Worm (Caenorhabditis elegans): Measurements from ENCODE around the gene R07C3.3.
A peak's percentile ranks its signal among the peaks of the same experiment; 100 is the strongest.

R07C3.3 gene

ce11 chrII:909554-909953, 29.1 kb upstream of the R07C3.3 start, which contains the start of the genes fbxc-24 and fbxc-27:
Gene fbxc-24 (minus strand): TSS chrII:909654.
Gene fbxc-27 (plus strand): TSS chrII:909769.
- TF ChIP-seq nhr-90 (tag; optimal IDR thresholded peaks at IDR 0.05; ENCODE audit: poor library complexity) (no peak), grh-1 (GFP tag; IDR thresholded peaks at IDR 0.05) (no peak), irx-1 (tag; optimal IDR thresholded peaks at IDR 0.05) (no peak), fkh-10 (GFP tag; optimal IDR thresholded peaks at IDR 0.05) (no peak), snpc-4 (tag; optimal IDR thresholded peaks at IDR 0.05) (no peak), nhr-76 (tag; optimal IDR thresholded peaks at IDR 0.05) (no peak), unc-98 (GFP tag; IDR thresholded peaks at IDR 0.05) (no peak)

- TF ChIP-seq efl-1 (optimal IDR thresholded peaks at IDR 0.05): no peak
- peak in 1 of 2 experiments; percentile 15 for TF ChIP-seq efl-1 (GFP tag; optimal IDR thresholded peaks at IDR 0.05 in 1 of 2)
- no peak for TF ChIP-seq ets-5 (GFP tag; IDR thresholded peaks at IDR 0.05)
These were observed 27.0 kb upstream of the R07C3.3 start, which contains the start of gene fbxc-31 for ce11 chrII:911680-912079. Gene fbxc-31 (plus strand): TSS chrII:911980.

- TF ChIP-seq ces-1 (GFP tag; optimal IDR thresholded peaks at IDR 0.05): no peak
- TF ChIP-seq blmp-1 (tag; optimal IDR thresholded peaks at IDR 0.05): no peak
- no peak for TF ChIP-seq nhr-77 (tag; optimal IDR thresholded peaks at IDR 0.05)
- TF ChIP-seq nhr-76 (tag; optimal IDR thresholded peaks at IDR 0.05): no peak
- TF ChIP-seq nhr-28 (tag; optimal IDR thresholded peaks at IDR 0.05): no peak
- TF ChIP-seq lin-13 (GFP tag; optimal IDR thresholded peaks at IDR 0.05): no peak
- TF ChIP-seq mep-1 (tag; optimal IDR thresholded peaks at IDR 0.05): no peak
- peak in 1 of 3 experiments; percentile 31 for TF ChIP-seq ceh-82 (tag; optimal IDR thresholded peaks at IDR 0.05)
- TF ChIP-seq lsy-2 (tag; optimal IDR thresholded peaks at IDR 0.05): peak; percentile 31 to 66
- TF ChIP-seq hlh-17 (GFP tag; optimal IDR thresholded peaks at IDR 0.05; ENCODE audit: borderline replicate concordance): no peak
- TF ChIP-seq sox-4 (tag; optimal IDR thresholded peaks at IDR 0.05): no peak
- TF ChIP-seq lin-39 (tag; optimal IDR thresholded peaks at IDR 0.05): no peak
- TF ChIP-seq lin-35 (GFP tag; optimal IDR thresholded peaks at IDR 0.05): peak; percentile 23 to 43
- peak; percentile 62 for TF ChIP-seq lin-15B (tag; optimal IDR thresholded peaks at IDR 0.05)
- TF ChIP-seq mef-2 (tag; optimal IDR thresholded peaks at IDR 0.05): no peak
- TF ChIP-seq fkh-4 (tag; optimal IDR thresholded peaks at IDR 0.05; ENCODE audit: borderline replicate concordance): no peak
- no peak for TF ChIP-seq sptf-1 (tag; optimal IDR thresholded peaks at IDR 0.05)
- TF ChIP-seq unc-62 (GFP tag; optimal IDR thresholded peaks at IDR 0.05): no peak
- peak; percentile 4 for TF ChIP-seq nhr-20 (tag; optimal IDR thresholded peaks at IDR 0.05)
- no peak for TF ChIP-seq aly-2 (tag; optimal IDR thresholded peaks at IDR 0.05)
- no peak for TF ChIP-seq fos-1 (tag; optimal IDR thresholded peaks at IDR 0.05)
- no peak for TF ChIP-seq dsc-1 (tag; optimal IDR thresholded peaks at IDR 0.05)
- no peak for TF ChIP-seq nhr-90 (tag; optimal IDR thresholded peaks at IDR 0.05; ENCODE audit: poor library complexity)
- no peak for TF ChIP-seq ztf-4 (tag; optimal IDR thresholded peaks at IDR 0.05)
- no peak for TF ChIP-seq pag-3 (tag; optimal IDR thresholded peaks at IDR 0.05; ENCODE audit: borderline replicate concordance, insufficient read depth)
- no peak for TF ChIP-seq zip-4 (GFP tag; optimal IDR thresholded peaks at IDR 0.05)
- no peak for TF ChIP-seq unc-98 (GFP tag; IDR thresholded peaks at IDR 0.05)
- no peak for TF ChIP-seq elt-3 (tag; optimal IDR thresholded peaks at IDR 0.05)
- no peak for TF ChIP-seq ceh-90 (tag; optimal IDR thresholded peaks at IDR 0.05)
- TF ChIP-seq hpl-2 (GFP tag; optimal IDR thresholded peaks at IDR 0.05): no peak
- TF ChIP-seq pax-3 (tag; optimal IDR thresholded peaks at IDR 0.05): no peak
- TF ChIP-seq hlh-4 (tag; optimal IDR thresholded peaks at IDR 0.05): no peak
- TF ChIP-seq C04F5.9 (tag; optimal IDR thresholded peaks at IDR 0.05): no peak
- TF ChIP-seq grh-1 (GFP tag; IDR thresholded peaks at IDR 0.05): no peak
- no peak for TF ChIP-seq nhr-19 (GFP tag; conservative IDR thresholded peaks at IDR 0.05)
- peak; percentile 38 for TF ChIP-seq skn-1 (tag; optimal IDR thresholded peaks at IDR 0.05)
- no peak for TF ChIP-seq ama-1 (optimal IDR thresholded peaks at IDR 0.05)
- TF ChIP-seq mab-9 (GFP tag; IDR thresholded peaks at IDR 0.05): no peak
- TF ChIP-seq nhr-84 (tag; optimal IDR thresholded peaks at IDR 0.05): no peak
- TF ChIP-seq zag-1 (tag; optimal IDR thresholded peaks at IDR 0.05): no peak
- peak; percentile 13 for TF ChIP-seq snpc-4 (tag; optimal IDR thresholded peaks at IDR 0.05)
- no peak for TF ChIP-seq fkh-8 (tag; optimal IDR thresholded peaks at IDR 0.05)
- TF ChIP-seq C16A3.4 (tag; optimal IDR thresholded peaks at IDR 0.05): peak; percentile 29
- no peak for TF ChIP-seq nhr-71 (tag; optimal IDR thresholded peaks at IDR 0.05)
- TF ChIP-seq ets-5 (GFP tag; IDR thresholded peaks at IDR 0.05): no peak
These were observed 25.4 kb upstream of the R07C3.3 start, which contains the start of gene fbxc-33 for ce11 chrII:913222-913722. Gene fbxc-33 (plus strand): TSS chrII:913672.
